Fruit fly (Drosophila melanogaster) whole organism, embryonic: ENCODE data around the gene CG13654.
A peak's percentile ranks its signal among the peaks of the same experiment; 100 is the strongest.

Source experiments
- ATbp ChIP-seq: fragments of 200-800 bp; sonication (Bioruptor generic); optimal IDR thresholded peaks from 2 replicates; lab custom pipeline; 2017; ENCODE audit warnings: missing biosample characterization, mild to moderate bottlenecking, missing genetic modification characterization, missing genetic modification reagents
- Atf3 ChIP-seq: fragments of 200-800 bp; sonication (Bioruptor generic); optimal IDR thresholded peaks from 3 replicates; lab custom pipeline; 2016; ENCODE audit warnings: missing biosample characterization, missing genetic modification characterization
- B-H1 ChIP-seq: fragments of 200-800 bp; sonication (Bioruptor generic); IDR thresholded peaks from 3 replicates; pipeline ENCODE4 v1.3.6; 2022; ENCODE audit warnings: missing biosample characterization, missing genetic modification characterization
- Bdp1 ChIP-seq: fragments of 200-800 bp; sonication (Bioruptor generic); optimal IDR thresholded peaks from 3 replicates; lab custom pipeline; 2016; ENCODE audit warnings: missing biosample characterization, missing genetic modification characterization
- CG1024 ChIP-seq: fragments of 200-800 bp; sonication (Bioruptor generic); IDR thresholded peaks from 2 replicates; pipeline ENCODE4 v1.3.6; 2022; ENCODE audit warnings: missing biosample characterization, missing genetic modification characterization
- CG10543 ChIP-seq: fragments of 200-800 bp; sonication (Bioruptor generic); optimal IDR thresholded peaks from 3 replicates; lab custom pipeline; 2017; ENCODE audit warnings: missing biosample characterization, mild to moderate bottlenecking, missing genetic modification characterization, moderate library complexity
- CG11560 ChIP-seq: fragments of 200-800 bp; sonication (Bioruptor generic); IDR thresholded peaks from 3 replicates; pipeline ENCODE4 v1.3.6; 2022; ENCODE audit warnings: missing biosample characterization, missing genetic modification characterization
- CG13775 ChIP-seq: fragments of 200-800 bp; sonication (Bioruptor generic); optimal IDR thresholded peaks from 3 replicates; lab custom pipeline; 2017; ENCODE audit warnings: missing biosample characterization, mild to moderate bottlenecking, missing genetic modification characterization
- CG15073 ChIP-seq: fragments of 200-800 bp; sonication (Bioruptor generic); optimal IDR thresholded peaks from 2 replicates; lab custom pipeline; 2016; ENCODE audit warnings: missing biosample characterization, missing genetic modification characterization
- CG15514 ChIP-seq: fragments of 200-800 bp; sonication (Bioruptor generic); optimal IDR thresholded peaks from 3 replicates; lab custom pipeline; 2017; ENCODE audit warnings: missing biosample characterization, missing genetic modification characterization, mild to moderate bottlenecking, moderate library complexity, missing genetic modification reagents
- CG1602 ChIP-seq: fragments of 200-800 bp; sonication (Bioruptor generic); optimal IDR thresholded peaks from 3 replicates; lab custom pipeline; 2016; ENCODE audit warnings: missing biosample characterization, missing genetic modification characterization
- CG17186 ChIP-seq: fragments of 200-800 bp; sonication (Bioruptor generic); optimal IDR thresholded peaks from 3 replicates; lab custom pipeline; 2017; ENCODE audit warnings: missing biosample characterization, missing genetic modification reagents, missing genetic modification characterization
- CG2120 ChIP-seq: fragments of 200-800 bp; sonication (Bioruptor generic); optimal IDR thresholded peaks from 3 replicates; lab custom pipeline; 2016; ENCODE audit warnings: missing biosample characterization, missing genetic modification characterization
- CG30431 ChIP-seq: fragments of 200-800 bp; sonication (Bioruptor generic); optimal IDR thresholded peaks from 2 replicates; lab custom pipeline; 2017; ENCODE audit warnings: missing biosample characterization, missing genetic modification characterization
- CG34224 ChIP-seq: fragments of 200-800 bp; sonication (Bioruptor generic); IDR thresholded peaks from 3 replicates; pipeline ENCODE4 v1.3.6; 2022; ENCODE audit warnings: missing biosample characterization, missing genetic modification characterization; ENCODE audit not compliant: partially characterized antibody
- CG4360 ChIP-seq: fragments of 200-800 bp; sonication (Bioruptor generic); IDR thresholded peaks from 2 replicates; pipeline ENCODE4 v1.3.6; 2022; ENCODE audit warnings: missing biosample characterization, missing genetic modification characterization
- CG8478 ChIP-seq: fragments of >200 bp; optimal IDR thresholded peaks from 2 replicates; lab custom pipeline; 2018
- CG9609 ChIP-seq: fragments of 200-800 bp; sonication (Bioruptor generic); optimal IDR thresholded peaks from 3 replicates; lab custom pipeline; 2016; ENCODE audit warnings: missing biosample characterization, missing genetic modification characterization
- D ChIP-seq, 2 experiments: fragments of 200-800 bp in 1 of 2; fragments of >200 bp in 1 of 2; sonication (Bioruptor generic) in 1 of 2; optimal IDR thresholded peaks; 2 replicates in 1 of 2; 3 replicates in 1 of 2; lab custom pipeline; 2017; ENCODE audit warnings: mild to moderate bottlenecking in 1 of 2, missing biosample characterization in 1 of 2, missing genetic modification characterization in 1 of 2, missing genetic modification reagents in 1 of 2
- D19B ChIP-seq: fragments of 200-800 bp; sonication (Bioruptor generic); optimal IDR thresholded peaks from 2 replicates; lab custom pipeline; 2017; ENCODE audit warnings: missing biosample characterization, mild to moderate bottlenecking, missing genetic modification characterization
- Drgx ChIP-seq: fragments of 200-800 bp; sonication (Bioruptor generic); IDR thresholded peaks from 2 replicates; pipeline ENCODE4 v1.3.6; 2022; ENCODE audit warnings: missing biosample characterization, missing genetic modification characterization
- GATAe ChIP-seq: fragments of 200-800 bp; sonication (Bioruptor generic); conservative IDR thresholded peaks from 2 replicates; pipeline ENCODE4 v1.3.6; 2022; ENCODE audit warnings: missing biosample characterization, missing genetic modification characterization
- Hand ChIP-seq: fragments of 200-800 bp; sonication (Bioruptor generic); optimal IDR thresholded peaks from 2 replicates; lab custom pipeline; 2017; ENCODE audit warnings: mild to moderate bottlenecking, missing biosample characterization, missing genetic modification reagents, missing genetic modification characterization
- Hr51 ChIP-seq, 2 experiments: fragments of 200-800 bp; sonication (Bioruptor generic); optimal IDR thresholded peaks; 2 replicates in 1 of 2; 3 replicates in 1 of 2; lab custom pipeline; 2016 to 2018; ENCODE audit warnings: missing biosample characterization in 2 of 2, missing genetic modification characterization in 2 of 2, mild to moderate bottlenecking in 1 of 2, moderate library complexity in 1 of 2
- Med ChIP-seq: fragments of 200-800 bp; sonication (Bioruptor generic); peaks from one replicate; lab custom pipeline; 2016; ENCODE audit warnings: missing biosample characterization, missing genetic modification characterization, mild to moderate bottlenecking, inconsistent platforms, moderate library complexity
- Nf-YB ChIP-seq: fragments of 200-800 bp; sonication (Bioruptor generic); optimal IDR thresholded peaks from 3 replicates; lab custom pipeline; 2019; ENCODE audit warnings: missing biosample characterization, mild to moderate bottlenecking, missing genetic modification characterization, moderate library complexity
- PHDP ChIP-seq: fragments of 200-800 bp; sonication (Bioruptor generic); optimal IDR thresholded peaks from 3 replicates; lab custom pipeline; 2018; ENCODE audit warnings: missing biosample characterization, mild to moderate bottlenecking, missing genetic modification characterization, moderate library complexity
- Ravus ChIP-seq: fragments of 200-800 bp; sonication (Bioruptor generic); IDR thresholded peaks from 2 replicates; pipeline ENCODE4 v1.3.6; 2022; ENCODE audit warnings: missing biosample characterization, missing genetic modification characterization
- Sox100B ChIP-seq: fragments of 200-800 bp; sonication (Bioruptor generic); optimal IDR thresholded peaks from 3 replicates; lab custom pipeline; 2018; ENCODE audit warnings: missing biosample characterization, mild to moderate bottlenecking, missing genetic modification characterization
- ap ChIP-seq: fragments of 200-800 bp; sonication (Bioruptor generic); IDR thresholded peaks from 2 replicates; pipeline ENCODE4 v1.3.6; 2022; ENCODE audit warnings: missing biosample characterization, missing genetic modification characterization
- disco-r ChIP-seq: fragments of 200-800 bp; sonication (Bioruptor generic); optimal IDR thresholded peaks from 2 replicates; lab custom pipeline; 2016; ENCODE audit warnings: missing biosample characterization, missing genetic modification characterization
- emc ChIP-seq: fragments of 200-800 bp; sonication (Bioruptor generic); optimal IDR thresholded peaks from 2 replicates; lab custom pipeline; 2016; ENCODE audit warnings: missing biosample characterization, missing genetic modification characterization
- gem ChIP-seq: fragments of 200-800 bp; sonication (Bioruptor generic); optimal IDR thresholded peaks from 2 replicates; lab custom pipeline; 2019; ENCODE audit warnings: missing biosample characterization, mild to moderate bottlenecking, missing genetic modification characterization, moderate library complexity
- her ChIP-seq: fragments of 200-800 bp; sonication (Bioruptor generic); optimal IDR thresholded peaks from 2 replicates; lab custom pipeline; 2016; ENCODE audit warnings: missing biosample characterization, missing genetic modification characterization
- ind ChIP-seq: fragments of 200-800 bp; sonication (Bioruptor generic); optimal IDR thresholded peaks from 3 replicates; lab custom pipeline; 2016; ENCODE audit warnings: missing biosample characterization, missing genetic modification characterization
- insv ChIP-seq, 2 experiments: fragments of 200-800 bp; sonication (Bioruptor generic); optimal IDR thresholded peaks; 3 replicates each; lab custom pipeline; 2016 to 2018; ENCODE audit warnings: missing biosample characterization in 2 of 2, missing genetic modification characterization in 2 of 2
- mirr ChIP-seq: fragments of 200-800 bp; sonication (Bioruptor generic); optimal IDR thresholded peaks from 3 replicates; lab custom pipeline; 2018; ENCODE audit warnings: missing biosample characterization, mild to moderate bottlenecking, missing genetic modification characterization
- otp ChIP-seq: fragments of 200-800 bp; sonication (Bioruptor generic); IDR thresholded peaks from 3 replicates; pipeline ENCODE4, ENCODE4 v1.3.6; 2022; ENCODE audit warnings: missing biosample characterization, missing genetic modification characterization
- pan ChIP-seq, 4 experiments: fragments of >200 bp in 3 of 4; fragments of 200-800 bp in 1 of 4; sonication (Bioruptor generic) in 1 of 4; optimal IDR thresholded peaks in 3 of 4; IDR thresholded peaks in 1 of 4; 2 replicates each; pipeline versions ENCODE4 v1.3.6 to Lab custom; 2017 to 2022; ENCODE audit warnings: missing biosample characterization in 2 of 4, missing genetic modification characterization in 2 of 4, mixed read lengths in 1 of 4
- phol ChIP-seq: fragments of 200-800 bp; sonication (Bioruptor generic); optimal IDR thresholded peaks from 3 replicates; lab custom pipeline; 2018; ENCODE audit warnings: missing biosample characterization, mild to moderate bottlenecking, missing genetic modification characterization, moderate library complexity
- pzg ChIP-seq: fragments of 200-800 bp; sonication (Bioruptor generic); optimal IDR thresholded peaks from 3 replicates; lab custom pipeline; 2018; ENCODE audit warnings: missing biosample characterization, mild to moderate bottlenecking, missing genetic modification characterization, moderate library complexity
- repo ChIP-seq: fragments of 200-800 bp; sonication (Bioruptor generic); optimal IDR thresholded peaks from 2 replicates; lab custom pipeline; 2016; ENCODE audit warnings: missing biosample characterization, missing genetic modification characterization
- sim ChIP-seq: fragments of 200-800 bp; sonication (Bioruptor generic); IDR thresholded peaks from 2 replicates; pipeline ENCODE4 v1.3.6; 2022; ENCODE audit warnings: missing biosample characterization, missing genetic modification characterization
- sr ChIP-seq: fragments of 200-800 bp; sonication (Bioruptor generic); IDR thresholded peaks from 3 replicates; pipeline ENCODE4 v1.3.6; 2022; ENCODE audit warnings: missing biosample characterization, missing genetic modification characterization
- ssp ChIP-seq: fragments of 200-800 bp; sonication (Bioruptor generic); IDR thresholded peaks from 2 replicates; pipeline ENCODE4 v1.3.6; 2022; ENCODE audit warnings: missing biosample characterization, missing genetic modification characterization
- stwl ChIP-seq: fragments of 200-800 bp; sonication (Bioruptor generic); optimal IDR thresholded peaks from 3 replicates; lab custom pipeline; 2018; ENCODE audit warnings: missing biosample characterization, mild to moderate bottlenecking, missing genetic modification characterization, moderate library complexity
- tio ChIP-seq: fragments of 200-800 bp; sonication (Bioruptor generic); optimal IDR thresholded peaks from 2 replicates; lab custom pipeline; 2017; ENCODE audit warnings: missing biosample characterization, missing genetic modification characterization, inconsistent platforms
- wek ChIP-seq: fragments of 200-800 bp; sonication (Bioruptor generic); optimal IDR thresholded peaks from 3 replicates; lab custom pipeline; 2018; ENCODE audit warnings: missing biosample characterization, mild to moderate bottlenecking, missing genetic modification characterization, moderate library complexity
- yki ChIP-seq: fragments of >200 bp; optimal IDR thresholded peaks from 3 replicates; lab custom pipeline; 2018
- zen2 ChIP-seq: fragments of 200-800 bp; sonication (Bioruptor generic); IDR thresholded peaks from 3 replicates; pipeline ENCODE4 v1.3.6; 2022; ENCODE audit warnings: missing biosample characterization, missing genetic modification characterization; ENCODE audit not compliant: partially characterized antibody

CG13654 gene

DNA sequence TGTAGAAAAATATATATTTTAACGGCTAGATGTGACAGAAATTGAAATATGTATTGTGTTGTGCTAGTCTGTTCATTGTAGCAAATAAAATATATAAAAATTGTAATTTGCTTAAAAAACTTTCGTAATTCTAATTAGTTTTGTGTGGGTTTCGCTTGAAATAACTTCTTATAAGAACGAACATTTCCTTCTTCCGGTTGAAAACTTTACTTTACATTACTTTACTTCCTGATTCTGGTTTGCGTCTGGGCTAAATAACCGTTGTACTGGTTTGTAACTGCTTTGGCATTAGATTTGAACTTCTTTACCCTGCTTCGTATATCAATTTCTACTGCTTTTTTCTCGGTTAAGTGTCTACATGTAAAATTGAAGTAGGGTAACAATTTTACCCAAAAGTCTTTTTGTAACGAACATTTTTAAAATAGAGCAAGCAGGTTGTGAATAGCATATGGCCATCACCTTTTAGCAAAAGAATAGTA lies 5.9 kb upstream of the CG13654 start, which contains the start of gene lobo (continued):
- TF ChIP-seq zen2 (GFP tag; lab: Robert Waterston, UW) = no peak
- TF ChIP-seq Hr51 (GFP tag; optimal IDR thresholded peaks at IDR 0.05; lab: Kevin White, UChicago) = peak; percentile 46 to 53
- peak; percentile 91 for TF ChIP-seq CG8478
- no peak for TF ChIP-seq Drgx (GFP tag; lab: Robert Waterston, UW)
- TF ChIP-seq CG11560 (tag; lab: Robert Waterston, UW) = peak; percentile 6; the same call in 1 of the 3 replicates
- no peak for TF ChIP-seq CG17186
- TF ChIP-seq CG15073 (GFP tag; lab: Kevin White, UChicago) = no peak
- TF ChIP-seq CG30431 = peak; percentile 36
- TF ChIP-seq CG1602 (GFP tag; lab: Kevin White, UChicago) = no peak
- TF ChIP-seq stwl (tag; lab: Kevin White, UChicago) = peak; percentile 83
- TF ChIP-seq GATAe (GFP tag; lab: Robert Waterston, UW) = no peak
- peak; percentile 75 for TF ChIP-seq phol (tag; lab: Kevin White, UChicago)
- TF ChIP-seq CG2120 (GFP tag; lab: Kevin White, UChicago) = peak; percentile 55
- TF ChIP-seq Med = peak; percentile 89
- TF ChIP-seq Sox100B (GFP tag; lab: Kevin White, UChicago) = no peak
- TF ChIP-seq sr (GFP tag; lab: Robert Waterston, UW) = peak; percentile 40; the same call in 1 of the 3 replicates
- TF ChIP-seq CG15514 (GFP tag; lab: Kevin White, UChicago) = peak; percentile 43
- TF ChIP-seq tio (GFP tag; lab: Kevin White, UChicago) = peak; percentile 50
- TF ChIP-seq mirr (GFP tag; lab: Kevin White, UChicago) = peak; percentile 45
- no peak for TF ChIP-seq CG4360 (GFP tag; lab: Robert Waterston, UW)
- TF ChIP-seq ssp (GFP tag; lab: Robert Waterston, UW) = no peak
- no peak for TF ChIP-seq gem (tag; lab: Kevin White, UChicago)
- peak; percentile 5 for TF ChIP-seq her (GFP tag; lab: Kevin White, UChicago)
- TF ChIP-seq CG34224 (GFP tag; lab: Robert Waterston, UW) = no peak
- TF ChIP-seq Ravus (GFP tag; lab: Robert Waterston, UW) = no peak
- TF ChIP-seq D (optimal IDR thresholded peaks at IDR 0.05; lab: Kevin White, UChicago) = no peak
- TF ChIP-seq D (GFP tag; optimal IDR thresholded peaks at IDR 0.05; lab: Kevin White, UChicago) = no peak
- peak; percentile 69 for TF ChIP-seq yki (lab: Kevin White, UChicago)
- TF ChIP-seq pan (optimal IDR thresholded peaks at IDR 0.05; lab: Kevin White, UChicago) = no peak
- no peak for TF ChIP-seq pan (GFP tag; optimal IDR thresholded peaks at IDR 0.05 in 1 of 2, IDR thresholded peaks at IDR 0.05 in 1 of 2)
- TF ChIP-seq insv (GFP tag; optimal IDR thresholded peaks at IDR 0.05; lab: Kevin White, UChicago) = peak; percentile 90 to 99
- TF ChIP-seq ATbp (GFP tag; lab: Kevin White, UChicago) = no peak
- TF ChIP-seq CG13775 (GFP tag; lab: Kevin White, UChicago) = peak; percentile 77
- TF ChIP-seq emc (GFP tag; lab: Kevin White, UChicago) = peak; percentile 42
- TF ChIP-seq Hand (GFP tag; lab: Kevin White, UChicago) = no peak
- TF ChIP-seq B-H1 (GFP tag; lab: Robert Waterston, UW) = no peak; the same call in 2 of the 3 replicates
- peak; percentile 22; the same call in 1 of the 2 replicates for TF ChIP-seq ap (GFP tag; lab: Robert Waterston, UW)
- TF ChIP-seq CG9609 = peak; percentile 63
- peak; percentile 28 for TF ChIP-seq pzg (GFP tag; lab: Kevin White, UChicago)
- TF ChIP-seq repo (GFP tag; lab: Kevin White, UChicago) = no peak
- TF ChIP-seq Bdp1 (GFP tag; lab: Kevin White, UChicago) = peak; percentile 14
- TF ChIP-seq sim (GFP tag; lab: Robert Waterston, UW) = no peak
- peak; percentile 47 for TF ChIP-seq D19B (GFP tag; lab: Kevin White, UChicago)
- TF ChIP-seq wek (GFP tag; lab: Kevin White, UChicago) = peak; percentile 18
- TF ChIP-seq disco-r = peak; percentile 32
- TF ChIP-seq Atf3 (GFP tag; lab: Kevin White, UChicago) = peak; percentile 30
- peak; percentile 13 for TF ChIP-seq ind (GFP tag; lab: Kevin White, UChicago)
- TF ChIP-seq CG1024 (GFP tag; lab: Robert Waterston, UW) = no peak
- TF ChIP-seq CG10543 (GFP tag; lab: Kevin White, UChicago) = peak; percentile 18
- peak; percentile 73 for TF ChIP-seq PHDP (tag; lab: Kevin White, UChicago)
- peak; percentile 60 for TF ChIP-seq Nf-YB (GFP tag; lab: Kevin White, UChicago)
- peak; percentile 84 for TF ChIP-seq otp (GFP tag; lab: Robert Waterston, UW)
